Worm (Caenorhabditis elegans) whole organism, L2 larva: ENCODE results near the gene C24H10.2.

Experiments used
- C34F6.9 ChIP-seq: fragments of 150-350 bp; optimal IDR thresholded peaks from 2 replicates; lab custom pipeline; 2014; ENCODE audit warnings: missing biosample characterization, missing genetic modification characterization
- F13H6.1 ChIP-seq: sonication (generic microtip); optimal IDR thresholded peaks from 2 replicates; lab custom pipeline; 2016; ENCODE audit warnings: missing genetic modification characterization, missing compliant biosample characterization
- R02D3.7 ChIP-seq: fragments of 150-350 bp; optimal IDR thresholded peaks from 2 replicates; lab custom pipeline; 2014; ENCODE audit warnings: missing biosample characterization, missing genetic modification characterization
- Y55F3AM.14 ChIP-seq: fragments of 200-800 bp; sonication (Bioruptor generic); optimal IDR thresholded peaks from 2 replicates; lab custom pipeline; 2018; ENCODE audit warnings: mild to moderate bottlenecking, missing genetic modification characterization, missing compliant biosample characterization
- ZK546.5 ChIP-seq: sonication (generic microtip); optimal IDR thresholded peaks from 2 replicates; lab custom pipeline; 2017; ENCODE audit warnings: missing biosample characterization, missing genetic modification characterization
- alr-1 ChIP-seq: fragments of 150-350 bp; optimal IDR thresholded peaks from 2 replicates; lab custom pipeline; 2014; ENCODE audit warnings: missing biosample characterization, missing genetic modification characterization
- aly-2 ChIP-seq: fragments of 150-350 bp; optimal IDR thresholded peaks from 2 replicates; lab custom pipeline; 2014; ENCODE audit warnings: missing biosample characterization, missing genetic modification characterization
- ama-1 ChIP-seq: fragments of 150-350 bp; optimal IDR thresholded peaks from 2 replicates; lab custom pipeline; 2018; ENCODE audit warnings: inconsistent platforms
- blmp-1 ChIP-seq: sonication (generic microtip); optimal IDR thresholded peaks from 2 replicates; lab custom pipeline; 2017; ENCODE audit warnings: missing genetic modification characterization, mild to moderate bottlenecking, missing compliant biosample characterization, antibody characterized with exemption, moderate library complexity; ENCODE audit not compliant: insufficient read depth
- ceh-16 ChIP-seq: fragments of 150-350 bp; optimal IDR thresholded peaks from 2 replicates; lab custom pipeline; 2014; ENCODE audit warnings: missing biosample characterization, missing genetic modification characterization
- ceh-82 ChIP-seq: fragments of 150-350 bp; optimal IDR thresholded peaks from 2 replicates; lab custom pipeline; 2014; ENCODE audit warnings: missing biosample characterization, missing genetic modification characterization
- crh-2 ChIP-seq: sonication (generic microtip); optimal IDR thresholded peaks from 2 replicates; lab custom pipeline; 2017; ENCODE audit warnings: missing biosample characterization, missing genetic modification characterization
- dmd-4 ChIP-seq: sonication (generic microtip); optimal IDR thresholded peaks from 2 replicates; lab custom pipeline; 2017; ENCODE audit warnings: missing biosample characterization, missing genetic modification characterization
- egl-27 ChIP-seq: sonication (generic microtip); optimal IDR thresholded peaks from 3 replicates; lab custom pipeline; 2017; ENCODE audit warnings: missing biosample characterization, missing genetic modification reagents, missing genetic modification characterization
- elt-1 ChIP-seq: fragments of 150-350 bp; optimal IDR thresholded peaks from 2 replicates; lab custom pipeline; 2014; ENCODE audit warnings: missing biosample characterization, missing genetic modification characterization
- elt-3 ChIP-seq: sonication (generic microtip); optimal IDR thresholded peaks from 2 replicates; lab custom pipeline; 2017; ENCODE audit warnings: missing biosample characterization, missing genetic modification characterization
- fos-1 ChIP-seq: fragments of 150-350 bp; optimal IDR thresholded peaks from 2 replicates; lab custom pipeline; 2014; ENCODE audit warnings: missing biosample characterization, missing genetic modification characterization
- gmeb-1 ChIP-seq: fragments of 150-350 bp; optimal IDR thresholded peaks from 2 replicates; lab custom pipeline; 2014; ENCODE audit warnings: missing biosample characterization, missing genetic modification characterization
- lin-11 ChIP-seq: fragments of 150-350 bp; sonication (generic microtip); optimal IDR thresholded peaks from 2 replicates; lab custom pipeline; 2014; ENCODE audit warnings: missing biosample characterization, missing genetic modification characterization, inconsistent platforms, mixed read lengths
- lin-13 ChIP-seq: fragments of 150-350 bp; optimal IDR thresholded peaks from 2 replicates; lab custom pipeline; 2014; ENCODE audit warnings: missing biosample characterization, missing genetic modification reagents, missing genetic modification characterization
- lin-39 ChIP-seq: fragments of 150-350 bp; optimal IDR thresholded peaks from 2 replicates; lab custom pipeline; 2014; ENCODE audit warnings: missing biosample characterization, missing genetic modification reagents, missing genetic modification characterization
- lsy-2 ChIP-seq, 2 experiments: fragments of 150-350 bp in 1 of 2; sonication (generic microtip) in 1 of 2; optimal IDR thresholded peaks; 2 replicates each; lab custom pipeline; 2014 to 2017; ENCODE audit warnings: missing biosample characterization in 2 of 2, missing genetic modification characterization in 2 of 2
- mab-5 ChIP-seq: fragments of 150-350 bp; optimal IDR thresholded peaks from 2 replicates; lab custom pipeline; 2014; ENCODE audit warnings: missing biosample characterization, missing genetic modification characterization
- mbf-1 ChIP-seq: sonication (generic microtip); optimal IDR thresholded peaks from 2 replicates; lab custom pipeline; 2017; ENCODE audit warnings: missing biosample characterization, missing genetic modification characterization
- mdl-1 ChIP-seq, 2 experiments: fragments of 150-350 bp in 1 of 2; sonication (generic microtip) in 1 of 2; optimal IDR thresholded peaks; 2 replicates each; lab custom pipeline; 2017; ENCODE audit warnings: missing biosample characterization in 2 of 2, missing genetic modification characterization in 2 of 2
- nhr-10 ChIP-seq: sonication (generic microtip); optimal IDR thresholded peaks from 2 replicates; lab custom pipeline; 2017; ENCODE audit warnings: missing biosample characterization, missing genetic modification characterization
- nhr-11 ChIP-seq: fragments of 150-350 bp; optimal IDR thresholded peaks from 2 replicates; lab custom pipeline; 2014; ENCODE audit warnings: missing biosample characterization, missing genetic modification characterization
- nhr-12 ChIP-seq: fragments of 150-350 bp; optimal IDR thresholded peaks from 2 replicates; lab custom pipeline; 2014; ENCODE audit warnings: missing biosample characterization, missing genetic modification characterization
- nhr-129 ChIP-seq: fragments of 150-350 bp; optimal IDR thresholded peaks from 2 replicates; lab custom pipeline; 2014; ENCODE audit warnings: missing biosample characterization, missing genetic modification characterization
- nhr-21 ChIP-seq: fragments of 150-350 bp; optimal IDR thresholded peaks from 2 replicates; lab custom pipeline; 2014; ENCODE audit warnings: missing biosample characterization, missing genetic modification characterization
- nhr-23 ChIP-seq: fragments of 150-350 bp; optimal IDR thresholded peaks from 2 replicates; lab custom pipeline; 2014; ENCODE audit warnings: missing biosample characterization, missing genetic modification reagents, missing genetic modification characterization
- nhr-237 ChIP-seq: fragments of 150-350 bp; optimal IDR thresholded peaks from 2 replicates; lab custom pipeline; 2014; ENCODE audit warnings: missing biosample characterization, missing genetic modification characterization
- nhr-25 ChIP-seq: fragments of 150-350 bp; sonication (generic microtip); optimal IDR thresholded peaks from 3 replicates; lab custom pipeline; 2014; ENCODE audit warnings: missing biosample characterization, missing genetic modification characterization
- nhr-6 ChIP-seq: fragments of 150-350 bp; optimal IDR thresholded peaks from 2 replicates; lab custom pipeline; 2014; ENCODE audit warnings: missing biosample characterization, missing genetic modification characterization
- nhr-77 ChIP-seq: fragments of 150-350 bp; optimal IDR thresholded peaks from 2 replicates; lab custom pipeline; 2014; ENCODE audit warnings: missing biosample characterization, missing genetic modification characterization
- peb-1 ChIP-seq: fragments of 150-350 bp; optimal IDR thresholded peaks from 2 replicates; lab custom pipeline; 2014; ENCODE audit warnings: missing biosample characterization, missing genetic modification characterization
- sem-4 ChIP-seq: fragments of 150-350 bp; optimal IDR thresholded peaks from 2 replicates; lab custom pipeline; 2014; ENCODE audit warnings: missing biosample characterization, missing genetic modification reagents, missing genetic modification characterization
- skn-1 ChIP-seq: sonication (generic microtip); optimal IDR thresholded peaks from 2 replicates; lab custom pipeline; 2017; ENCODE audit warnings: missing biosample characterization, missing genetic modification characterization
- sma-3 ChIP-seq: sonication (generic microtip); optimal IDR thresholded peaks from 2 replicates; lab custom pipeline; 2016; ENCODE audit warnings: missing genetic modification reagents, missing genetic modification characterization, missing compliant biosample characterization
- sma-9 ChIP-seq, 2 experiments: fragments of 150-350 bp in 1 of 2; sonication (generic microtip) in 1 of 2; optimal IDR thresholded peaks; 2 replicates each; lab custom pipeline; 2014 to 2016; ENCODE audit warnings: missing genetic modification characterization in 2 of 2, mild to moderate bottlenecking in 1 of 2, missing biosample characterization in 1 of 2, missing compliant biosample characterization in 1 of 2, missing genetic modification reagents in 1 of 2, moderate library complexity in 1 of 2
- snpc-4 ChIP-seq: fragments of 150-350 bp; optimal IDR thresholded peaks from 2 replicates; lab custom pipeline; 2014; ENCODE audit warnings: missing biosample characterization, missing genetic modification characterization
- unc-39 ChIP-seq: fragments of 150-350 bp; optimal IDR thresholded peaks from 2 replicates; lab custom pipeline; 2014; ENCODE audit warnings: missing biosample characterization, missing genetic modification characterization
- unc-55 ChIP-seq: fragments of 150-350 bp; sonication (generic microtip); optimal IDR thresholded peaks from 3 replicates; lab custom pipeline; 2014; ENCODE audit warnings: missing biosample characterization, missing genetic modification reagents, missing genetic modification characterization
- unc-62 ChIP-seq: fragments of 150-350 bp; optimal IDR thresholded peaks from 2 replicates; lab custom pipeline; 2014; ENCODE audit warnings: missing biosample characterization, missing genetic modification reagents, missing genetic modification characterization
- zag-1 ChIP-seq: fragments of 150-350 bp; optimal IDR thresholded peaks from 2 replicates; lab custom pipeline; 2014; ENCODE audit warnings: missing biosample characterization, missing genetic modification characterization
- ztf-1 ChIP-seq: fragments of 200-800 bp; sonication (Bioruptor generic); conservative IDR thresholded peaks from 2 replicates; pipeline ENCODE4 v1.3.6; 2022; ENCODE audit warnings: missing genetic modification characterization, missing compliant biosample characterization
- ztf-11 ChIP-seq: sonication (generic microtip); optimal IDR thresholded peaks from 2 replicates; lab custom pipeline; 2017; ENCODE audit warnings: missing biosample characterization, missing genetic modification characterization
- ztf-4 ChIP-seq: fragments of 150-350 bp; optimal IDR thresholded peaks from 2 replicates; lab custom pipeline; 2014; ENCODE audit warnings: missing biosample characterization, missing genetic modification characterization

C24H10.2 gene

ce11 chrX:5084495-5084894 is 20.1 kb downstream of the C24H10.2 start, which contains the start of gene ets-5:
Gene ets-5, minus strand, starts transcription at chrX:5084526.
- TF ChIP-seq ceh-16 (tag; lab: Kevin White, UChicago) = no peak
- TF ChIP-seq mdl-1 (tag; optimal IDR thresholded peaks at IDR 0.05; lab: Kevin White, UChicago) = no peak
- no peak for TF ChIP-seq unc-62 (GFP tag; lab: Kevin White, UChicago)
- TF ChIP-seq unc-55 = no peak
- no peak for TF ChIP-seq nhr-25 (tag; lab: Kevin White, UChicago)
- TF ChIP-seq ZK546.5 = no peak
- no peak for TF ChIP-seq R02D3.7

DNA sequence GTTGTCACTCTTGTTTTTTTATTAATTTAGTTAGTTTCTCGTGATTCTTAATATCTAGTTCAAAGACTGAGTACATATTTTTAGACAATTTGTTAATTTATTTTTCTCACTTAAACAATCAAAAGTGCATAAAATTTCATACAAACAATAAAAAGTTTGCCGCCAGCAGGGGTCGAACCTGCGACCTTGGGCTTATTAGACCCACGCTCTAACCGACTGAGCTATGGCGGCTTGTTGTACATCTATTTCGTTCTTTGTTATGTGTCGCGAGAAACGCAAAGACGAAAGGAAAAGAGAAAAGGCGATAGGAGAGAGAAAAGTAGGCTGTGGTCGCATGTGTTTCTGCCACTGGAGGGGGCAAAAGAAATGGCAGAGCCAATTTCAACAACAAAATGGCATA is 21.1 kb downstream of the C24H10.2 start:
- TF ChIP-seq mbf-1 = no peak
- TF ChIP-seq mdl-1 (tag; optimal IDR thresholded peaks at IDR 0.05; lab: Kevin White, UChicago) = peak in 1 of 2 experiments; percentile 49
- no peak for TF ChIP-seq skn-1 (tag; lab: Kevin White, UChicago)
- no peak for TF ChIP-seq ceh-82 (tag; lab: Kevin White, UChicago)
- TF ChIP-seq nhr-11 (tag; lab: Kevin White, UChicago) = peak; percentile 8
- peak; percentile 91 for TF ChIP-seq fos-1 (tag; lab: Kevin White, UChicago)
- peak; percentile 64 for TF ChIP-seq sem-4
- no peak for TF ChIP-seq lin-39 (tag; lab: Kevin White, UChicago)
- no peak for TF ChIP-seq aly-2 (tag; lab: Kevin White, UChicago)
- peak; percentile 67 to 70 for TF ChIP-seq lsy-2 (tag; optimal IDR thresholded peaks at IDR 0.05; lab: Kevin White, UChicago)
- no peak for TF ChIP-seq ZK546.5
- TF ChIP-seq peb-1 (tag; lab: Kevin White, UChicago) = no peak
- no peak for TF ChIP-seq dmd-4
- TF ChIP-seq nhr-6 (tag; lab: Kevin White, UChicago) = peak; percentile 33
- TF ChIP-seq mab-5 = peak; percentile 45
- peak; percentile 83 for TF ChIP-seq Y55F3AM.14 (GFP tag; lab: Kevin White, UChicago)
- TF ChIP-seq C34F6.9 (tag; lab: Kevin White, UChicago) = peak; percentile 74
- peak; percentile 80 for TF ChIP-seq sma-9 (GFP tag; optimal IDR thresholded peaks at IDR 0.05; lab: Kevin White, UChicago)
- no peak for TF ChIP-seq sma-9 (tag; optimal IDR thresholded peaks at IDR 0.05; lab: Kevin White, UChicago)
- TF ChIP-seq R02D3.7 = no peak
- TF ChIP-seq nhr-10 (tag; lab: Kevin White, UChicago) = no peak
- TF ChIP-seq nhr-25 (tag; lab: Kevin White, UChicago) = peak; percentile 77
- TF ChIP-seq lin-11 (tag; lab: Kevin White, UChicago) = peak; percentile 69
- no peak for TF ChIP-seq elt-1 (tag; lab: Kevin White, UChicago)
- TF ChIP-seq sma-3 (GFP tag; lab: Kevin White, UChicago) = peak; percentile 72
- TF ChIP-seq lin-13 (GFP tag; lab: Kevin White, UChicago) = peak; percentile 83
- no peak for TF ChIP-seq nhr-12 (tag; lab: Kevin White, UChicago)
- TF ChIP-seq egl-27 (tag; lab: Kevin White, UChicago) = peak; percentile 89
- no peak for TF ChIP-seq nhr-77
- no peak for TF ChIP-seq ama-1 (lab: Kevin White, UChicago)
- TF ChIP-seq ztf-1 (GFP tag; lab: Robert Waterston, UW) = no peak
- TF ChIP-seq nhr-23 (tag; lab: Kevin White, UChicago) = no peak
- TF ChIP-seq zag-1 (tag; lab: Kevin White, UChicago) = peak; percentile 55
- no peak for TF ChIP-seq ceh-16 (tag; lab: Kevin White, UChicago)
- TF ChIP-seq nhr-129 (tag; lab: Kevin White, UChicago) = peak; percentile 89
- TF ChIP-seq ztf-11 (tag; lab: Kevin White, UChicago) = no peak
- peak; percentile 87 for TF ChIP-seq F13H6.1 (tag; lab: Kevin White, UChicago)
- TF ChIP-seq nhr-21 (tag; lab: Kevin White, UChicago) = peak; percentile 79
- TF ChIP-seq ztf-4 (tag; lab: Kevin White, UChicago) = peak; percentile 47
- TF ChIP-seq crh-2 = peak; percentile 84
- no peak for TF ChIP-seq nhr-237 (tag; lab: Kevin White, UChicago)
- no peak for TF ChIP-seq elt-3
- TF ChIP-seq gmeb-1 = peak; percentile 60
- peak; percentile 67 for TF ChIP-seq unc-55
- TF ChIP-seq alr-1 = no peak
- no peak for TF ChIP-seq unc-39 (tag; lab: Kevin White, UChicago)
- peak; percentile 26 for TF ChIP-seq unc-62 (GFP tag; lab: Kevin White, UChicago)
- peak; percentile 23 for TF ChIP-seq snpc-4 (tag; lab: Kevin White, UChicago)
- TF ChIP-seq blmp-1 = peak; percentile 22
